Fruit fly (Drosophila melanogaster): Measurements from ENCODE around the gene CG33303.

CG33303 gene

dm6 chr2L:10331066-10331847 lies 44.3 kb downstream of the CG33303 start, which contains the start of the genes Schip1 and Cox10 (continued):
- no peak for TF ChIP-seq Dip3 (GFP tag; optimal IDR thresholded peaks at IDR 0.05)
- no peak for TF ChIP-seq CG14050 (GFP tag; IDR thresholded peaks at IDR 0.05)
- no peak for TF ChIP-seq wor (GFP tag; IDR thresholded peaks at IDR 0.05)
- no peak for TF ChIP-seq mam (GFP tag; optimal IDR thresholded peaks at IDR 0.05)
- no peak for TF ChIP-seq Mrtf (GFP tag; IDR thresholded peaks at IDR 0.05)
- TF ChIP-seq zen2 (GFP tag; IDR thresholded peaks at IDR 0.05; ENCODE audit: partially characterized antibody): no peak
- TF ChIP-seq BtbVII (GFP tag; optimal IDR thresholded peaks at IDR 0.05): no peak
- no peak for TF ChIP-seq Hmx (GFP tag; optimal IDR thresholded peaks at IDR 0.05)
- no peak for TF ChIP-seq en (GFP tag; optimal IDR thresholded peaks at IDR 0.05)
- no peak for TF ChIP-seq CG12769 (tag; optimal IDR thresholded peaks at IDR 0.05)
- TF ChIP-seq CG17361 (GFP tag; IDR thresholded peaks at IDR 0.05): peak; percentile 26; the same call in 1 of the 3 replicates
- no peak for TF ChIP-seq Eip74EF (GFP tag; optimal IDR thresholded peaks at IDR 0.05)
- no peak for TF ChIP-seq lov (optimal IDR thresholded peaks at IDR 0.05)
- TF ChIP-seq lov (GFP tag; IDR thresholded peaks at IDR 0.05): no peak
- no peak for TF ChIP-seq ham (GFP tag; IDR thresholded peaks at IDR 0.05)
- TF ChIP-seq CG3838 (GFP tag; optimal IDR thresholded peaks at IDR 0.05): no peak
- no peak for TF ChIP-seq CG1024 (GFP tag; IDR thresholded peaks at IDR 0.05)
- TF ChIP-seq CG1647 (GFP tag; optimal IDR thresholded peaks at IDR 0.05): no peak
- no peak for TF ChIP-seq CG8765 (GFP tag; IDR thresholded peaks at IDR 0.05)
- TF ChIP-seq CG6813 (GFP tag; optimal IDR thresholded peaks at IDR 0.05): no peak
- no peak for TF ChIP-seq Ada2b (GFP tag; IDR thresholded peaks at IDR 0.05)
- no peak for TF ChIP-seq CG9609 (GFP tag; optimal IDR thresholded peaks at IDR 0.05)
- TF ChIP-seq Pdp1 (GFP tag; optimal IDR thresholded peaks at IDR 0.05): peak in 1 of 2 experiments; percentile 99
- TF ChIP-seq CG32767 (GFP tag; IDR thresholded peaks at IDR 0.05): no peak
- no peak for TF ChIP-seq Ptx1 (GFP tag; IDR thresholded peaks at IDR 0.05)
- no peak for TF ChIP-seq jumu (GFP tag; optimal IDR thresholded peaks at IDR 0.05)
- no peak for TF ChIP-seq fd3F (GFP tag; optimal IDR thresholded peaks at IDR 0.05)
- no peak for TF ChIP-seq ara (GFP tag; IDR thresholded peaks at IDR 0.05)

dm6 chr2L:10327790-10328189 lies 47.8 kb downstream of the CG33303 start, which contains the start of gene RnrL:
RnrL (minus strand) TSS chr2L:10327943.
- no peak for TF ChIP-seq HLHmδ (GFP tag; optimal IDR thresholded peaks at IDR 0.05)
- TF ChIP-seq CG30020 (tag; optimal IDR thresholded peaks at IDR 0.05): peak; percentile 89
- peak; percentile 75 for TF ChIP-seq Dp (GFP tag; optimal IDR thresholded peaks at IDR 0.05)
- TF ChIP-seq BEAF-32 (GFP tag; optimal IDR thresholded peaks at IDR 0.05): peak; percentile 7
- peak; percentile 59 for TF ChIP-seq CG9797 (GFP tag; optimal IDR thresholded peaks at IDR 0.05)
- TF ChIP-seq MESR4 (GFP tag; optimal IDR thresholded peaks at IDR 0.05): no peak
- TF ChIP-seq CG8290 (GFP tag; optimal IDR thresholded peaks at IDR 0.05): peak; percentile 46
- no peak for TF ChIP-seq CG8290 (tag; optimal IDR thresholded peaks at IDR 0.05)
- peak; percentile 39; the same call in 2 of the 3 replicates for TF ChIP-seq row (GFP tag; IDR thresholded peaks at IDR 0.05)
- TF ChIP-seq CG1603 (tag; optimal IDR thresholded peaks at IDR 0.05): peak; percentile 95
- TF ChIP-seq sens (GFP tag): peak; percentile 10
- no peak for TF ChIP-seq Usf (GFP tag; optimal IDR thresholded peaks at IDR 0.05)
- TF ChIP-seq gfzf (GFP tag; optimal IDR thresholded peaks at IDR 0.05): peak; percentile 64
- TF ChIP-seq pita (GFP tag; optimal IDR thresholded peaks at IDR 0.05): no peak
- peak; percentile 37 for TF ChIP-seq MBD-R2 (GFP tag; IDR thresholded peaks at IDR 0.05)
- peak; percentile 80 for TF ChIP-seq E2f2 (GFP tag; IDR thresholded peaks at IDR 0.05)
- peak; percentile 40 for TF ChIP-seq pzg (GFP tag; optimal IDR thresholded peaks at IDR 0.05)
- peak; percentile 6 for TF ChIP-seq trem (tag; optimal IDR thresholded peaks at IDR 0.05)
- no peak for TF ChIP-seq NC2β (GFP tag; optimal IDR thresholded peaks at IDR 0.05)
- peak; percentile 85 for TF ChIP-seq pfk (GFP tag; optimal IDR thresholded peaks at IDR 0.05)
- peak; percentile 7 for TF ChIP-seq CG14710 (tag; optimal IDR thresholded peaks at IDR 0.05)
- peak; percentile 48 for TF ChIP-seq stwl (tag; optimal IDR thresholded peaks at IDR 0.05)
- TF ChIP-seq CG13775 (GFP tag; optimal IDR thresholded peaks at IDR 0.05): no peak
- TF ChIP-seq CG2116 (GFP tag; optimal IDR thresholded peaks at IDR 0.05): peak; percentile 5

Data from whole organism, embryonic.